Fruit fly (Drosophila melanogaster): ENCODE results near the gene alpha-Man-IIa.

Gene alpha-Man-IIa

DNA sequence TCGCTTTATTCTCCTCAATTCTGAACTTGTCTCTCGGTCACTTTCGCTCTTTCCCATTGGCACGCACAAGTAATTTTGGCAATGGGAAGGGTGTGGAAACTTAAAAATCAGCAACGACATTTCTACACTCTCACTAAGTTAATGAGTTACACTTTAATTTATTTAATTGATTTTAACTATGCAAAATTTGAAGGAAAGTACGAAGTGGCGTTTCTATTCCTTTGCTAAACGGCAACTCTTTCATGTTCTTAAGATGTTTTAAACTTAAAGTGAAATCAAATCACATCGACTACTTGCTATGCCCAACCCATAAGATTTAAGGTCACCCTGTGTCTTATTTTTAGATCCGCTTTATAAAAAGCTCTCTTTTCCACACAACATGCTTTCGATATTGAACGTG, 41.9 kb upstream of the alpha-Man-IIa start (continued):
- TF ChIP-seq CG17328 (GFP tag; IDR thresholded peaks at IDR 0.05) (peak; percentile 34; the same call in 1 of the 2 replicates), croc (GFP tag; conservative IDR thresholded peaks at IDR 0.05) (no peak), toy (GFP tag; IDR thresholded peaks at IDR 0.05) (no peak), CG10565 (GFP tag; optimal IDR thresholded peaks at IDR 0.05) (no peak), hb (GFP tag; IDR thresholded peaks at IDR 0.05; ENCODE audit: partially characterized antibody) (no peak), CG12769 (tag; optimal IDR thresholded peaks at IDR 0.05) (peak; percentile 45), CG10267 (tag; optimal IDR thresholded peaks at IDR 0.05) (peak; percentile 19), Deaf1 (tag; optimal IDR thresholded peaks at IDR 0.05) (no peak), CG16863 (GFP tag; optimal IDR thresholded peaks at IDR 0.05) (no peak), fd96Cb (tag; optimal IDR thresholded peaks at IDR 0.05) (peak; percentile 40), CoRest (tag; optimal IDR thresholded peaks at IDR 0.05) (peak; percentile 65), gem (tag; optimal IDR thresholded peaks at IDR 0.05) (peak; percentile 75), CG30403 (GFP tag; optimal IDR thresholded peaks at IDR 0.05) (peak; percentile 62), nerfin-2 (GFP tag; IDR thresholded peaks at IDR 0.05; ENCODE audit: partially characterized antibody) (no peak), slp2 (GFP tag; optimal IDR thresholded peaks at IDR 0.05) (peak; percentile 12), CG9932 (GFP tag; IDR thresholded peaks at IDR 0.05) (peak; percentile 69), HLH3B (GFP tag; IDR thresholded peaks at IDR 0.05) (peak; percentile 45), CG6813 (GFP tag; optimal IDR thresholded peaks at IDR 0.05) (no peak), Six4 (GFP tag; optimal IDR thresholded peaks at IDR 0.05) (peak; percentile 22), Xbp1 (GFP tag; optimal IDR thresholded peaks at IDR 0.05) (peak; percentile 62), CG13296 (GFP tag; optimal IDR thresholded peaks at IDR 0.05) (peak; percentile 72), CG6689 (GFP tag; IDR thresholded peaks at IDR 0.05) (peak; percentile 54; the same call in 1 of the 2 replicates), stc (GFP tag; IDR thresholded peaks at IDR 0.05) (peak; percentile 73), CG2120 (GFP tag; optimal IDR thresholded peaks at IDR 0.05) (peak; percentile 77), HmgD (GFP tag; optimal IDR thresholded peaks at IDR 0.05) (no peak), dysf (GFP tag; IDR thresholded peaks at IDR 0.05) (peak; percentile 85; the same call in 2 of the 3 replicates), CG10462 (GFP tag; optimal IDR thresholded peaks at IDR 0.05) (no peak), emc (GFP tag; optimal IDR thresholded peaks at IDR 0.05) (no peak), MBD-R2 (GFP tag; IDR thresholded peaks at IDR 0.05) (peak; percentile 19; the same call in 1 of the 2 replicates), phol (tag; optimal IDR thresholded peaks at IDR 0.05) (peak; percentile 44), CG4820 (GFP tag; optimal IDR thresholded peaks at IDR 0.05) (no peak), pnt (GFP tag; optimal IDR thresholded peaks at IDR 0.05) (no peak), CG5953 (GFP tag; IDR thresholded peaks at IDR 0.05) (0 out of 2 replicates have a peak, but pooled peaks have one; percentile 8), Mad (GFP tag; optimal IDR thresholded peaks at IDR 0.05) (no peak), Dad (GFP tag; optimal IDR thresholded peaks at IDR 0.05) (no peak), Atf-2 (GFP tag; optimal IDR thresholded peaks at IDR 0.05) (no peak), bbx (GFP tag; IDR thresholded peaks at IDR 0.05; ENCODE audit: partially characterized antibody) (no peak), HLHmδ (GFP tag; optimal IDR thresholded peaks at IDR 0.05) (no peak), Myb (GFP tag; optimal IDR thresholded peaks at IDR 0.05) (peak; percentile 2), Gug (GFP tag; IDR thresholded peaks at IDR 0.05) (0 out of 4 replicates have a peak, but pooled peaks have one; percentile 3), gt (GFP tag; IDR thresholded peaks at IDR 0.05) (no peak), trh (GFP tag; optimal IDR thresholded peaks at IDR 0.05) (no peak), CG8765 (GFP tag; IDR thresholded peaks at IDR 0.05) (no peak), crp (GFP tag; optimal IDR thresholded peaks at IDR 0.05) (no peak), sc (optimal IDR thresholded peaks at IDR 0.05) (no peak), sc (GFP tag; optimal IDR thresholded peaks at IDR 0.05) (no peak), dpn (GFP tag; optimal IDR thresholded peaks at IDR 0.05) (peak; percentile 53 to 64), chinmo (GFP tag; IDR thresholded peaks at IDR 0.05; ENCODE audit: partially characterized antibody) (0 out of 4 replicates have a peak, but pooled peaks have one; percentile 29), CG2129 (GFP tag; IDR thresholded peaks at IDR 0.05; ENCODE audit: partially characterized antibody) (no peak), gce (GFP tag; IDR thresholded peaks at IDR 0.05) (no peak), danr (GFP tag; IDR thresholded peaks at IDR 0.05) (peak; percentile 31; the same call in 1 of the 2 replicates)
